Worm (Caenorhabditis elegans) whole organism, L4 larva: ENCODE measurements around the gene let-418.

Source experiments
- R02D3.7 ChIP-seq: fragments of 150-350 bp; sonication (generic microtip); optimal IDR thresholded peaks from 3 replicates; lab custom pipeline; 2014; ENCODE audit warnings: missing biosample characterization, missing genetic modification characterization
- T20F7.1 ChIP-seq: fragments of 200-800 bp; sonication (Bioruptor generic); optimal IDR thresholded peaks from 2 replicates; lab custom pipeline; 2018; ENCODE audit warnings: mild to moderate bottlenecking, missing genetic modification characterization, missing compliant biosample characterization
- aly-2 ChIP-seq: sonication (generic microtip); optimal IDR thresholded peaks from 2 replicates; lab custom pipeline; 2018; ENCODE audit warnings: missing biosample characterization, missing genetic modification characterization
- ceh-82 ChIP-seq: sonication (generic microtip); optimal IDR thresholded peaks from 2 replicates; lab custom pipeline; 2017; ENCODE audit warnings: missing biosample characterization, missing genetic modification characterization
- dmd-8 ChIP-seq: fragments of 200-800 bp; sonication (Bioruptor generic); IDR thresholded peaks from 2 replicates; pipeline ENCODE4 v1.3.6; 2022; ENCODE audit warnings: missing genetic modification characterization, missing compliant biosample characterization
- fkh-10 ChIP-seq: fragments of 150-350 bp; optimal IDR thresholded peaks from 2 replicates; lab custom pipeline; 2014; ENCODE audit warnings: missing biosample characterization, missing genetic modification reagents, missing genetic modification characterization
- hlh-30 ChIP-seq: sonication (generic microtip); optimal IDR thresholded peaks from 2 replicates; lab custom pipeline; 2017; ENCODE audit warnings: antibody characterized with exemption, mild to moderate bottlenecking, missing genetic modification characterization, missing compliant biosample characterization; ENCODE audit not compliant: insufficient read depth
- mdl-1 ChIP-seq, 2 experiments: fragments of 150-350 bp in 1 of 2; sonication (generic microtip) in 1 of 2; optimal IDR thresholded peaks; 2 replicates each; lab custom pipeline; 2014 to 2017; ENCODE audit warnings: missing biosample characterization in 2 of 2, missing genetic modification characterization in 2 of 2
- mep-1 ChIP-seq: fragments of 150-350 bp; sonication (generic microtip); optimal IDR thresholded peaks from 3 replicates; lab custom pipeline; 2014; ENCODE audit warnings: missing biosample characterization, missing genetic modification characterization
- nhr-11 ChIP-seq: fragments of 150-350 bp; optimal IDR thresholded peaks from 2 replicates; lab custom pipeline; 2014; ENCODE audit warnings: missing biosample characterization, missing genetic modification characterization
- nhr-76 ChIP-seq: fragments of 150-350 bp; optimal IDR thresholded peaks from 2 replicates; lab custom pipeline; 2014; ENCODE audit warnings: missing biosample characterization, missing genetic modification characterization
- pha-4 ChIP-seq, 2 experiments: fragments of 150-350 bp in 1 of 2; fragments of 200-800 bp in 1 of 2; sonication (Bioruptor generic) in 1 of 2; IDR thresholded peaks in 1 of 2; optimal IDR thresholded peaks in 1 of 2; 2 replicates each; pipeline versions ENCODE4 v1.3.6 to Lab custom; 2014 to 2022; ENCODE audit warnings: missing genetic modification characterization in 2 of 2, missing genetic modification reagents in 2 of 2, missing biosample characterization in 1 of 2, missing compliant biosample characterization in 1 of 2
- pqm-1 ChIP-seq: sonication (generic microtip); optimal IDR thresholded peaks from 2 replicates; lab custom pipeline; 2017; ENCODE audit warnings: missing biosample characterization, missing genetic modification characterization
- snpc-1.2 ChIP-seq: fragments of 200-800 bp; sonication (Bioruptor generic); IDR thresholded peaks from 2 replicates; pipeline ENCODE4 v1.3.6; 2022; ENCODE audit warnings: missing genetic modification reagents, missing genetic modification characterization, missing compliant biosample characterization
- spr-3 ChIP-seq: fragments of 200-800 bp; sonication (Bioruptor generic); optimal IDR thresholded peaks from 2 replicates; lab custom pipeline; 2018; ENCODE audit warnings: mild to moderate bottlenecking, missing genetic modification characterization, missing compliant biosample characterization
- zfp-2 ChIP-seq: sonication (generic microtip); optimal IDR thresholded peaks from 2 replicates; lab custom pipeline; 2016; ENCODE audit warnings: mild to moderate bottlenecking, missing genetic modification characterization, missing compliant biosample characterization
- zfp-3 ChIP-seq: fragments of 200-800 bp; sonication (Bioruptor generic); conservative IDR thresholded peaks from 2 replicates; pipeline ENCODE4 v1.3.6; 2022; ENCODE audit warnings: missing genetic modification reagents, missing genetic modification characterization, missing compliant biosample characterization

let-418 gene

DNA sequence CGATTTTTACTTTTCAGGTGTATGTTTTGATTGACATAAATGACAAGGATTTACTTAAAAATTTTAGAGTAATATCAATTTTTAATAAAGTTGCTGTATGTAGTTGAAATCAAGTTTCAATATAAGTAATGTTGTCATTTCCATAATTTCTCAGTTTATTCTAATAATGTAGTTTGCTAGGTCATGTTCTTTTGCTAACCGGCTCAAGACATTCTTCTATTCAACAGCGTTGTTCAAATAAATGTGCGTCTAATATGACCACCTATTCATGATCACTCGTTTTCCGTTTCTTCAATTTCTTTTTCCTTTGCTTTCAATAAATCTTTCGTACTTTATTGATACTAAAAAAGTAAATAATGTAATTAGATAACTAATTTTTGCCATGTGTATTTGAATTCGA lies 53.4 kb downstream of the let-418 start, which contains the start of gene C02G6.3:
TSS of gene C02G6.3 (plus strand) at position 301 of the 400 bp plus-strand sequence.
- TF ChIP-seq R02D3.7 (tag; lab: Kevin White, UChicago) = no peak
- TF ChIP-seq zfp-3 (GFP tag; lab: Robert Waterston, UW) = no peak
- no peak for TF ChIP-seq mdl-1 (tag; optimal IDR thresholded peaks at IDR 0.05; lab: Kevin White, UChicago)
- no peak for TF ChIP-seq T20F7.1
- no peak for TF ChIP-seq zfp-2
- no peak for TF ChIP-seq ceh-82 (tag; lab: Kevin White, UChicago)
- no peak for TF ChIP-seq spr-3 (GFP tag; lab: Kevin White, UChicago)
- no peak for TF ChIP-seq snpc-1.2 (GFP tag; lab: Robert Waterston, UW)
- TF ChIP-seq hlh-30 = no peak
- no peak for TF ChIP-seq mep-1 (tag; lab: Kevin White, UChicago)

DNA sequence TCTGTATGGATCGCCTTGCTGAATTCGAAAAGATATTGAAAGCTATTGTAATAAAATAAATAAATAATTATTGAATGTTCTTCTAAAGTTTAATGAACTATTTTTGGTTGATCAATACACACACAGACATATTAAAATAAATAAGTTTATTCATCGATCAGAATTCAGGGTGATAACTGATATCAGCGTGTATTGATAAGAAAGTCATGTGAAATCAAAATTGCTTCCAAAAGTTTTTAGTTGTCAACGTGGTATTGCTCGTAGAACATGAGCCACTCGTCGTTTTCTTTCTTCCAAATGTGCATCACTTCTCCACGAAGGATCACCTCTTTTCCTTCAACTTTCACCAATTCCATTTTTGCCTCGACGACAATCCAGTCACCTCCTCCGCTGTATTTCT lies 55.8 kb downstream of the let-418 start:
- TF ChIP-seq pha-4 (GFP tag; IDR thresholded peaks at IDR 0.05; lab: Robert Waterston, UW) (no peak), pha-4 (tag; optimal IDR thresholded peaks at IDR 0.05; lab: Kevin White, UChicago) (no peak), dmd-8 (no peak), pqm-1 (tag; lab: Kevin White, UChicago) (peak; percentile 2), snpc-1.2 (GFP tag; lab: Robert Waterston, UW) (no peak), nhr-76 (tag; lab: Kevin White, UChicago) (no peak), aly-2 (tag; lab: Kevin White, UChicago) (no peak), nhr-11 (tag; lab: Kevin White, UChicago) (no peak), fkh-10 (GFP tag; lab: Kevin White, UChicago) (no peak)
